Worm (Caenorhabditis elegans) whole organism, L4 larva: ENCODE measurements around the gene emb-8.

Experiments
- F44E2.7 ChIP-seq: fragments of 200-800 bp; sonication (Bioruptor generic); IDR thresholded peaks from 2 replicates; pipeline ENCODE4 v2.1.2; 2022; ENCODE audit warnings: missing genetic modification characterization, missing compliant biosample characterization
- F49E8.2 ChIP-seq: sonication (generic microtip); optimal IDR thresholded peaks from 2 replicates; lab custom pipeline; 2016; ENCODE audit warnings: missing compliant biosample characterization, mild to moderate bottlenecking, missing genetic modification characterization, borderline replicate concordance
- Y105C5A.15 ChIP-seq: fragments of 200-800 bp; sonication (Bioruptor generic); IDR thresholded peaks from 2 replicates; pipeline ENCODE4 v1.3.6; 2022; ENCODE audit warnings: missing genetic modification characterization, missing compliant biosample characterization
- ZK337.2 ChIP-seq: fragments of 200-800 bp; sonication (Bioruptor generic); IDR thresholded peaks from 2 replicates; pipeline ENCODE4 v1.3.6; 2022; ENCODE audit warnings: missing genetic modification reagents, missing genetic modification characterization, missing compliant biosample characterization
- aha-1 ChIP-seq: fragments of 150-350 bp; peaks from one replicate; lab custom pipeline; 2014; ENCODE audit warnings: missing biosample characterization, missing genetic modification characterization
- arid-1 ChIP-seq: fragments of 200-800 bp; sonication (Bioruptor generic); conservative IDR thresholded peaks from 2 replicates; pipeline ENCODE4 v1.3.6; 2022; ENCODE audit warnings: missing genetic modification reagents, missing genetic modification characterization, missing compliant biosample characterization
- attf-4 ChIP-seq: sonication (generic microtip); optimal IDR thresholded peaks from 3 replicates; lab custom pipeline; 2017; ENCODE audit warnings: missing biosample characterization, missing genetic modification characterization
- ceh-32 ChIP-seq: sonication (generic microtip); optimal IDR thresholded peaks from 2 replicates; lab custom pipeline; 2016; ENCODE audit warnings: mild to moderate bottlenecking, missing genetic modification characterization, missing compliant biosample characterization; ENCODE audit not compliant: poor library complexity
- ces-1 ChIP-seq: fragments of 150-350 bp; sonication (generic microtip); optimal IDR thresholded peaks from 4 replicates; lab custom pipeline; 2014; ENCODE audit warnings: missing biosample characterization, missing genetic modification reagents, missing genetic modification characterization
- daf-12 ChIP-seq: fragments of 150-350 bp; optimal IDR thresholded peaks from 2 replicates; lab custom pipeline; 2014; ENCODE audit warnings: missing biosample characterization, missing genetic modification reagents, missing genetic modification characterization
- dmd-6 ChIP-seq: fragments of 200-800 bp; sonication (Bioruptor generic); IDR thresholded peaks from 2 replicates; pipeline ENCODE4 v1.3.6; 2022; ENCODE audit warnings: missing genetic modification reagents, missing genetic modification characterization, missing compliant biosample characterization
- dmd-8 ChIP-seq: fragments of 200-800 bp; sonication (Bioruptor generic); IDR thresholded peaks from 2 replicates; pipeline ENCODE4 v1.3.6; 2022; ENCODE audit warnings: missing genetic modification characterization, missing compliant biosample characterization
- dpl-1 ChIP-seq: fragments of 150-350 bp; optimal IDR thresholded peaks from 2 replicates; lab custom pipeline; 2014; ENCODE audit warnings: missing biosample characterization, missing genetic modification reagents, missing genetic modification characterization
- duxl-1 ChIP-seq: sonication (generic microtip); optimal IDR thresholded peaks from 2 replicates; lab custom pipeline; 2016; ENCODE audit warnings: mild to moderate bottlenecking, missing genetic modification characterization, moderate library complexity, missing compliant biosample characterization; ENCODE audit not compliant: poor library complexity
- dve-1 ChIP-seq: sonication (generic microtip); optimal IDR thresholded peaks from 2 replicates; lab custom pipeline; 2017; ENCODE audit warnings: antibody characterized with exemption, mild to moderate bottlenecking, missing genetic modification characterization, missing compliant biosample characterization; ENCODE audit not compliant: insufficient read depth
- gei-8 ChIP-seq: fragments of 200-800 bp; sonication (Bioruptor generic); optimal IDR thresholded peaks from 2 replicates; lab custom pipeline; 2018; ENCODE audit warnings: mild to moderate bottlenecking, missing genetic modification characterization, missing compliant biosample characterization
- hif-1 ChIP-seq, 2 experiments: sonication (generic microtip); optimal IDR thresholded peaks; 2 replicates each; lab custom pipeline; 2016 to 2017; ENCODE audit warnings: missing compliant biosample characterization in 2 of 2, missing genetic modification characterization in 2 of 2, missing genetic modification reagents in 2 of 2, missing genotype in 2 of 2, mild to moderate bottlenecking in 1 of 2
- hlh-30 ChIP-seq: sonication (generic microtip); optimal IDR thresholded peaks from 2 replicates; lab custom pipeline; 2017; ENCODE audit warnings: antibody characterized with exemption, mild to moderate bottlenecking, missing genetic modification characterization, missing compliant biosample characterization; ENCODE audit not compliant: insufficient read depth
- hmg-1.1 ChIP-seq: fragments of 200-800 bp; sonication (Bioruptor generic); IDR thresholded peaks from 2 replicates; pipeline ENCODE4 v1.3.6; 2022; ENCODE audit warnings: missing genetic modification reagents, missing genetic modification characterization, missing compliant biosample characterization
- lin-38 ChIP-seq: fragments of 200-800 bp; sonication (Bioruptor generic); IDR thresholded peaks from 2 replicates; pipeline ENCODE4 v1.3.6; 2022; ENCODE audit warnings: missing genetic modification reagents, missing genetic modification characterization, missing compliant biosample characterization
- lsy-2 ChIP-seq, 2 experiments: fragments of 150-350 bp in 1 of 2; sonication (generic microtip) in 1 of 2; optimal IDR thresholded peaks; 2 replicates each; lab custom pipeline; 2014 to 2017; ENCODE audit warnings: missing biosample characterization in 2 of 2, missing genetic modification characterization in 2 of 2
- mep-1 ChIP-seq: fragments of 150-350 bp; sonication (generic microtip); optimal IDR thresholded peaks from 3 replicates; lab custom pipeline; 2014; ENCODE audit warnings: missing biosample characterization, missing genetic modification characterization
- mes-2 ChIP-seq: sonication (generic microtip); optimal IDR thresholded peaks from 2 replicates; lab custom pipeline; 2016; ENCODE audit warnings: missing genotype, mild to moderate bottlenecking, missing genetic modification characterization, missing compliant biosample characterization; ENCODE audit not compliant: poor library complexity, severe bottlenecking
- mxl-3 ChIP-seq: fragments of 200-800 bp; sonication (Bioruptor generic); optimal IDR thresholded peaks from 2 replicates; lab custom pipeline; 2018; ENCODE audit warnings: mild to moderate bottlenecking, missing genetic modification characterization, missing compliant biosample characterization
- nhr-102 ChIP-seq: sonication (generic microtip); optimal IDR thresholded peaks from 2 replicates; lab custom pipeline; 2016; ENCODE audit warnings: mild to moderate bottlenecking, missing genetic modification characterization, moderate library complexity, missing compliant biosample characterization
- nhr-25 ChIP-seq: sonication (generic microtip); optimal IDR thresholded peaks from 2 replicates; lab custom pipeline; 2017; ENCODE audit warnings: missing genetic modification characterization, mild to moderate bottlenecking, missing compliant biosample characterization, antibody characterized with exemption, moderate library complexity, borderline replicate concordance; ENCODE audit not compliant: insufficient read depth
- nhr-28 ChIP-seq: fragments of 150-350 bp; optimal IDR thresholded peaks from 2 replicates; lab custom pipeline; 2014; ENCODE audit warnings: missing biosample characterization, missing genetic modification characterization
- nhr-41 ChIP-seq: fragments of 200-800 bp; sonication (Bioruptor generic); IDR thresholded peaks from 2 replicates; pipeline ENCODE4 v1.3.6; 2022; ENCODE audit warnings: missing genetic modification reagents, missing genetic modification characterization, missing compliant biosample characterization
- nhr-77 ChIP-seq: fragments of 150-350 bp; optimal IDR thresholded peaks from 2 replicates; lab custom pipeline; 2014; ENCODE audit warnings: missing biosample characterization, missing genetic modification characterization
- pha-4 ChIP-seq, 2 experiments: fragments of 150-350 bp in 1 of 2; fragments of 200-800 bp in 1 of 2; sonication (Bioruptor generic) in 1 of 2; IDR thresholded peaks in 1 of 2; optimal IDR thresholded peaks in 1 of 2; 2 replicates each; pipeline versions ENCODE4 v1.3.6 to Lab custom; 2014 to 2022; ENCODE audit warnings: missing genetic modification characterization in 2 of 2, missing genetic modification reagents in 2 of 2, missing biosample characterization in 1 of 2, missing compliant biosample characterization in 1 of 2
- sdz-12 ChIP-seq: fragments of 200-800 bp; sonication (Bioruptor generic); optimal IDR thresholded peaks from 2 replicates; lab custom pipeline; 2018; ENCODE audit warnings: mild to moderate bottlenecking, missing genetic modification characterization, missing compliant biosample characterization
- spr-3 ChIP-seq: fragments of 200-800 bp; sonication (Bioruptor generic); optimal IDR thresholded peaks from 2 replicates; lab custom pipeline; 2018; ENCODE audit warnings: mild to moderate bottlenecking, missing genetic modification characterization, missing compliant biosample characterization
- zip-2 ChIP-seq: fragments of 150-350 bp; optimal IDR thresholded peaks from 2 replicates; lab custom pipeline; 2014; ENCODE audit warnings: missing biosample characterization, missing genetic modification characterization
- ztf-7 ChIP-seq: fragments of 150-350 bp; optimal IDR thresholded peaks from 2 replicates; lab custom pipeline; 2014; ENCODE audit warnings: missing biosample characterization, missing genetic modification characterization

Gene emb-8

DNA sequence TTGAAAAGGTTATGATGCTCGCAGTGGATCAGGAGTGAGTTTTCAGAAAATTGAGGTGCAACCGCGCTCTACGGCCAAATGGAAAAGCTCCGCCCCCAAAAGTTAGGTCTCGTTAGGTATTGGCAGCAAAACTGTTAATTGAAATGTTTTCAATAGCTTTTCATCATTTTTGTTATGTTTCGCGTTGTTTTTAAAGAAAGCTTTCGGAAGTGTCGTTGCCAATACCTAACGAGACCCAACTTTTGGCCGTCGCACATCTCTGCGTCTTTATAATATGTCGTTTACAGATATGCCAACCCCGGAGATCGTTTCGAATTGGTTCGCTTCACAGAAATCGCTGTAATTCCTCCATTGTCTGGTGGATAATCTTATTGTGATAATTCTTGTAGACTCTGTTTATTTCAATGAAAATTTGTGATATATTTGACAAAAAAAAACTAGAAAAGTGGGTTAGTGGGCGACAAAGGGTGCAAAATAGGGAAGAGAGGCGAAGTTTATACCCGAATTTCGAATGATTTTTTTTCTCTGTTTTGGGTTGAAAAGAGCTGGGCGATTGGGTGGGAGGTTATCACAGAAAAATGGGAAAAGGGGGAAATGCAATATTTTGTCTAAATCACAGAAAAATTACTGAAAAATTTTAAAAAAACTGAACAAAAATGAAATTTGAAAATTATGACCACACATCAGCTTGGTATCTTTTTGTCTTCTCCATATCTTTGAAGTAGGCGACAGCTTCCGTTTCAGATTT is 3.0 kb downstream of the emb-8 start (continued):
- TF ChIP-seq ztf-7 (tag; lab: Kevin White, UChicago) = no peak
- no peak; the same call in none of the 2 replicates for TF ChIP-seq pha-4 (GFP tag; IDR thresholded peaks at IDR 0.05; lab: Robert Waterston, UW)
- TF ChIP-seq pha-4 (tag; optimal IDR thresholded peaks at IDR 0.05; lab: Kevin White, UChicago) = no peak
- TF ChIP-seq duxl-1 (tag; lab: Kevin White, UChicago) = peak; percentile 66
- TF ChIP-seq dve-1 = peak; percentile 61
- no peak for TF ChIP-seq attf-4 (tag; lab: Kevin White, UChicago)
- TF ChIP-seq nhr-25 (tag; lab: Kevin White, UChicago) = peak; percentile 27
- no peak for TF ChIP-seq spr-3
- TF ChIP-seq nhr-41 (GFP tag; lab: Robert Waterston, UW) = no peak
- TF ChIP-seq nhr-102 (tag; lab: Kevin White, UChicago) = peak; percentile 83
- peak; percentile 0 for TF ChIP-seq nhr-77 (tag; lab: Kevin White, UChicago)

DNA sequence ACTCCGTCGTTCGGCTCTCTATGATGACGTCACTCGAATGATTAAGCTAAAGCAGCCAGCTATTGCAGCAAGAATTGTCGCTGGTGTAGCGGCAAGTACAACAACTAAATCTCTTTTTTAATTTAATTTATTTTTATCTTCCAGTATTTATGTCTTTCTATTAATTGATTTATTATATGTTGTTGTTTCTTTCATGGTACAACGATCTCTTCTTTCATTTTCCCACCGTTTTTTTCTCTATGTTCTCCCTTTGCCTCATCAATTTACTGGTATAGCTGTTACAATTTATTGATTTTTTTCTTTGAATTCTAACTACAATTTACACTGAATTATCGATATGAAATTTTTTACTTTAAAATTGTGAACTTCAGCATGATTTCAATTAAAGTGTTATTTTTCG is 3.8 kb downstream of the emb-8 start, which contains the start of gene moc-6:
TSS of gene moc-6 (plus strand) at position 301 of the 400 bp plus-strand sequence.
- TF ChIP-seq sdz-12 (GFP tag; lab: Kevin White, UChicago) = no peak
- TF ChIP-seq, all 104 proteins: peak for 0

DNA sequence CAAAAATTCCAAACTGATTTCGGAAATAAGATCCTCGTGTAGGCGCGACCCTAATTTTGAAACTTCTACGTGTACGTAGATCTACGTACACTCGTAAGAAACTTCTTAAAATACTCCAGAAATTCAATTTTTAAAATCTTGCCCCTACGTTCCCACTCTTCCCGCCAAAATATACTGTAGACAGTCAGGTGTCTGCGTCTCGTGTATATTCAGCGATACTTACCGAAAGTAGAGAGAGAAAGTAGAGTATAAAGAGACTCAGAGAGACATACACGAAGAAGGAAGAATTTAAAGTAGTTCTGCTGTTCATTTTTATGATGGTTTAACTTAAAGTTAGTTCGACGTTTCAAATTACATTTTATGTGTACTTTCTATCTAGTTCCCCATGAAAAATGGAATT is 6.2 kb downstream of the emb-8 start:
- TF ChIP-seq zip-2 = no peak
- TF ChIP-seq hmg-1.1 (GFP tag; lab: Robert Waterston, UW) = no peak
- TF ChIP-seq dve-1 = no peak
- no peak for TF ChIP-seq ceh-32 (tag; lab: Kevin White, UChicago)
- TF ChIP-seq hlh-30 (tag; lab: Kevin White, UChicago) = peak; percentile 39
- no peak for TF ChIP-seq F44E2.7 (GFP tag; lab: Robert Waterston, UW)

DNA sequence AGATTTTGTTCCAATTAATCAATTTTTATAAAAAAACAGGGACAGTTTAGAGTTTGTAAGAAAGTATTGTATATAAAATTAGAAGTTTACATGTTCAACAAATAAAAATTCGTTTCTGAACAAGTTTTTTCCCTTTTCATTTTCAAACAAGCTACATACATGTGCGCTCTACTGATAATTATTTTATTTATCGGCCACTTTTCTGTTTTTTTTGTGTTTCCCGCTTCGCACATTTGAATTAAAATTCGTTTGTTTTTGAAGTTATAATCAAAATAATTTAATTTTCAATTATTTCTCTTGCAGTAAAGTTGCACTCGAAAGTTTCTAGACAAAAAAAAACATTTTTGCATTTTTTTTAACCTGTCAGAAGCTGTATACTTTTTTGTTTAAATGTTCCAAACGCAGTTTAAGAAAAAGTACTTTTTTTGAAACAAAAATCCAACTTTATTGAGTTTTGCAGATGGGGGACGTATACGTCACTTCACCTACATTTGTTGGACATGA is 8.8 kb downstream of the emb-8 start, which contains the start of gene hira-1:
TSS of gene hira-1 (plus strand) at position 454 of the 504 bp plus-strand sequence.
- peak in 1 of 2 experiments; percentile 65 for TF ChIP-seq lsy-2 (tag; optimal IDR thresholded peaks at IDR 0.05; lab: Kevin White, UChicago)
- TF ChIP-seq ces-1 = peak; percentile 6
- TF ChIP-seq lin-38 (GFP tag; lab: Robert Waterston, UW) = peak; percentile 75
- TF ChIP-seq ztf-7 (tag; lab: Kevin White, UChicago) = peak; percentile 9
- peak; percentile 63 for TF ChIP-seq mes-2 (tag; lab: Kevin White, UChicago)
- TF ChIP-seq hlh-30 (tag; lab: Kevin White, UChicago) = peak; percentile 39
- TF ChIP-seq mep-1 (tag; lab: Kevin White, UChicago) = peak; percentile 28
- no peak for TF ChIP-seq sdz-12 (GFP tag; lab: Kevin White, UChicago)
- no peak for TF ChIP-seq gei-8
- no peak for TF ChIP-seq daf-12 (tag; lab: Kevin White, UChicago)
- peak; percentile 33 for TF ChIP-seq dve-1
- TF ChIP-seq mxl-3 = no peak
- peak; percentile 77 for TF ChIP-seq dpl-1
- TF ChIP-seq Y105C5A.15 (GFP tag; lab: Robert Waterston, UW) = no peak

DNA sequence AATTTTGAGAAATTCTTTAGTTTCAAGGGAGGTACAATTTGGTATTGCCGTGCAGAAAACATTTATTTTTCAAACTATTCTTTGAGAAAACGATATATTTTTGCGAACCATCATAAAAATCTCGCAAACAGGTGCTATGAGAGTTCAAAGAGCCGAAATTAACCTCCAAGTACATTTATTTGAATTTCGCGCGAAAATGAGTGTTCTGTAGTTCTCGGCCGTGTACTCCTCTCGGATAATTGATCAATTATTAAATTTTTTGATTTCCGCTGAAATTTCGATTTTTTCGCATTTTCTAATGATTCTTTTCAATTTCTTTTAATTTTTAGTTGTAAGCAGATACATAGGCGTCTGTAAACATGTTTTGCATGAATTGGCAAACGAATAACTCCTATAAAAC is 9.3 kb downstream of the emb-8 start:
- TF ChIP-seq dmd-6 (GFP tag; lab: Robert Waterston, UW) (peak; percentile 33; the same call in 1 of the 2 replicates), dpl-1 (peak; percentile 88), nhr-28 (tag; lab: Kevin White, UChicago) (no peak), aha-1 (tag; lab: Kevin White, UChicago) (no peak), F49E8.2 (tag; lab: Kevin White, UChicago) (peak; percentile 16), mes-2 (tag; lab: Kevin White, UChicago) (peak; percentile 88), ZK337.2 (GFP tag; lab: Robert Waterston, UW) (peak; percentile 58; the same call in 1 of the 2 replicates), mxl-3 (no peak), lin-38 (GFP tag; lab: Robert Waterston, UW) (peak; percentile 44), arid-1 (GFP tag; lab: Robert Waterston, UW) (0 out of 2 replicates have a peak, but pooled peaks have one; percentile 29), lsy-2 (tag; optimal IDR thresholded peaks at IDR 0.05; lab: Kevin White, UChicago) (peak in 1 of 2 experiments; percentile 27), hif-1 (tag; optimal IDR thresholded peaks at IDR 0.05; lab: Kevin White, UChicago) (peak in 1 of 2 experiments; percentile 27), dmd-8 (no peak)
